Fruit fly (Drosophila melanogaster): ENCODE data around the gene mrn.

The mrn gene

DNA sequence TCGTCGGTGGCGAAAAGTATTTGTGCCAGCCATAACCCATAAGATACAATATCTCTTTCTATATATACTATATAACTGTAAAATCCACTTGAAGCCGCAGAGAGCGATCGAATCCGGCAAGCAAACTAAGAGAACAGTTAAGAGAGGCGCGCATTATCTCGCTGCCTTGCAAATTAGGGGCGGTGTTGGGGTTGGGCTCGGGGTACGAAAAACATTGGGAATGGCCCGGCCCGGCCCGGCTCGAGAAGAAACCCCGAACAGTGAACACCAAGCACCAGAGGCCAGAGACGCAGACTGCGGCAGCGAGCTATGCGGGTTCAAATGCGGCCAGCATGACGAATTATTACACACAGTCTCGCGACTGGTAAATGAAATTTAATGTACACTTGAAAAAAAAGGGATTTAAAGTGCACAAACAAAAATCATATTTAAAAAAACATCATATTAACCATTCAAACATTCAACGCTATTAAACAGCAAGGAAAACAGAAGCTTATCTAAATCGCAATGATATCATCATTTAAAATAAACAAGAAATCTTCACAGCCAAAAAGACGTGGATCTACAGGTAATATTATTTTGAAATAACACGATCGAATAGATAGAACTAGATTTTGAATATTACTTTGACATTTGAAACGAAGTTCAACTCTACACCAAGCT, 47.8 kb downstream of the mrn start (continued):
- TF ChIP-seq CG15269 (tag; optimal IDR thresholded peaks at IDR 0.05) (no peak), CG18262 (tag; optimal IDR thresholded peaks at IDR 0.05) (peak; percentile 79), CG6765 (GFP tag; optimal IDR thresholded peaks at IDR 0.05) (no peak), CG13775 (GFP tag; optimal IDR thresholded peaks at IDR 0.05) (no peak), CG8388 (GFP tag; optimal IDR thresholded peaks at IDR 0.05) (no peak), CG4404 (GFP tag; IDR thresholded peaks at IDR 0.05) (peak; percentile 24; the same call in 1 of the 2 replicates), CG14050 (GFP tag; IDR thresholded peaks at IDR 0.05) (peak; percentile 9; the same call in 1 of the 3 replicates), Meics (GFP tag; optimal IDR thresholded peaks at IDR 0.05) (peak; percentile 49), crc (GFP tag; optimal IDR thresholded peaks at IDR 0.05) (no peak), CG6254 (GFP tag; optimal IDR thresholded peaks at IDR 0.05) (peak; percentile 25), tx (GFP tag; optimal IDR thresholded peaks at IDR 0.05) (no peak), PHDP (tag; optimal IDR thresholded peaks at IDR 0.05) (no peak), mam (GFP tag; optimal IDR thresholded peaks at IDR 0.05) (peak; percentile 36), Doc3 (GFP tag; IDR thresholded peaks at IDR 0.05; ENCODE audit: partially characterized antibody) (no peak), Poxn (GFP tag; IDR thresholded peaks at IDR 0.05) (no peak), hth (optimal IDR thresholded peaks at IDR 0.05) (no peak), seq (GFP tag; IDR thresholded peaks at IDR 0.05) (no peak), CG43689 (GFP tag; IDR thresholded peaks at IDR 0.05) (no peak), CG7928 (GFP tag; optimal IDR thresholded peaks at IDR 0.05) (no peak), wor (GFP tag; IDR thresholded peaks at IDR 0.05) (peak; percentile 32; the same call in 1 of the 2 replicates), CrebB (tag; optimal IDR thresholded peaks at IDR 0.05) (no peak), Mes4 (GFP tag; optimal IDR thresholded peaks at IDR 0.05) (no peak), CG6854 (GFP tag; optimal IDR thresholded peaks at IDR 0.05) (no peak), NfI (GFP tag; optimal IDR thresholded peaks at IDR 0.05) (no peak), otp (GFP tag; IDR thresholded peaks at IDR 0.05) (0 out of 3 replicates have a peak, but pooled peaks have one; percentile 43), CG1792 (GFP tag; optimal IDR thresholded peaks at IDR 0.05) (peak; percentile 5), Neu2 (GFP tag; optimal IDR thresholded peaks at IDR 0.05; ENCODE audit: borderline replicate concordance) (no peak), NC2α (GFP tag; optimal IDR thresholded peaks at IDR 0.05) (no peak), CG7372 (GFP tag; IDR thresholded peaks at IDR 0.05) (peak; percentile 23; the same call in 1 of the 2 replicates), slbo (GFP tag; IDR thresholded peaks at IDR 0.05) (peak; percentile 63), Bgb (GFP tag; IDR thresholded peaks at IDR 0.05; ENCODE audit: partially characterized antibody) (peak; percentile 32; the same call in 1 of the 2 replicates), CG42726 (GFP tag; IDR thresholded peaks at IDR 0.05; ENCODE audit: partially characterized antibody) (no peak), B-H1 (GFP tag; IDR thresholded peaks at IDR 0.05) (no peak; the same call in 2 of the 3 replicates), pita (GFP tag; optimal IDR thresholded peaks at IDR 0.05) (no peak), CG10462 (GFP tag; optimal IDR thresholded peaks at IDR 0.05) (no peak), chif (GFP tag; optimal IDR thresholded peaks at IDR 0.05) (peak in 1 of 2 experiments; percentile 33), CG18599 (GFP tag; optimal IDR thresholded peaks at IDR 0.05) (peak; percentile 53), CG10147 (GFP tag; optimal IDR thresholded peaks at IDR 0.05) (peak; percentile 32), HHEX (GFP tag; optimal IDR thresholded peaks at IDR 0.05) (no peak), CG10321 (GFP tag; IDR thresholded peaks at IDR 0.05) (no peak), gfzf (GFP tag; optimal IDR thresholded peaks at IDR 0.05) (no peak), MESR4 (GFP tag; optimal IDR thresholded peaks at IDR 0.05) (no peak), CG11504 (tag; optimal IDR thresholded peaks at IDR 0.05) (peak; percentile 76), Mad (GFP tag; optimal IDR thresholded peaks at IDR 0.05) (no peak), TFAM (GFP tag; optimal IDR thresholded peaks at IDR 0.05) (no peak), CG32532 (GFP tag; IDR thresholded peaks at IDR 0.05) (peak; percentile 58), Drgx (GFP tag; IDR thresholded peaks at IDR 0.05) (peak; percentile 70), Hand (GFP tag; optimal IDR thresholded peaks at IDR 0.05) (no peak), Deaf1 (tag; optimal IDR thresholded peaks at IDR 0.05) (peak; percentile 69), CG33213 (GFP tag; optimal IDR thresholded peaks at IDR 0.05) (no peak)

Data from whole organism, embryonic.